Worm (Caenorhabditis elegans) whole organism, midembryonic: Measurements from ENCODE around the gene T10C6.7.

Source experiments
- T22C8.4 ChIP-seq: fragments of 200-800 bp; sonication (Bioruptor generic); IDR thresholded peaks from 2 replicates; pipeline ENCODE4 v1.3.6; 2022; ENCODE audit warnings: missing genetic modification characterization, missing compliant biosample characterization
- cog-1 ChIP-seq: sonication (generic microtip); optimal IDR thresholded peaks from 2 replicates; lab custom pipeline; 2016; ENCODE audit warnings: missing genetic modification characterization, missing compliant biosample characterization
- flt-1 ChIP-seq: fragments of 200-800 bp; sonication (Bioruptor generic); IDR thresholded peaks from 2 replicates; pipeline ENCODE4 v1.3.6; 2022; ENCODE audit warnings: missing genetic modification characterization, missing compliant biosample characterization
- klf-2 ChIP-seq: fragments of 200-800 bp; sonication (Bioruptor generic); conservative IDR thresholded peaks from 2 replicates; pipeline ENCODE4 v1.3.6; 2022; ENCODE audit warnings: missing genetic modification reagents, missing genetic modification characterization, missing compliant biosample characterization
- med-1 ChIP-seq: sonication (generic microtip); optimal IDR thresholded peaks from 2 replicates; lab custom pipeline; 2017; ENCODE audit warnings: missing genetic modification characterization, mild to moderate bottlenecking, missing compliant biosample characterization, antibody characterized with exemption, missing genetic modification reagents; ENCODE audit not compliant: insufficient read depth
- ref-1 ChIP-seq: fragments of 200-800 bp; sonication (Bioruptor generic); conservative IDR thresholded peaks from 2 replicates; pipeline ENCODE4 v1.3.6; 2022; ENCODE audit warnings: missing genetic modification reagents, missing genetic modification characterization, missing compliant biosample characterization
- tab-1 ChIP-seq: fragments of 200-800 bp; sonication (Bioruptor generic); IDR thresholded peaks from 2 replicates; pipeline ENCODE4 v1.3.6; 2022; ENCODE audit warnings: missing genetic modification characterization, missing compliant biosample characterization
- ztf-23 ChIP-seq: fragments of 200-800 bp; sonication (Bioruptor generic); IDR thresholded peaks from 2 replicates; pipeline ENCODE4 v1.3.6; 2022; ENCODE audit warnings: missing genetic modification reagents, missing genetic modification characterization, missing compliant biosample characterization
- ztf-29 ChIP-seq: fragments of 200-800 bp; sonication (Bioruptor generic); IDR thresholded peaks from 2 replicates; pipeline ENCODE4 v1.3.6; 2022; ENCODE audit warnings: missing genetic modification reagents, missing genetic modification characterization, missing compliant biosample characterization

Gene T10C6.7

DNA sequence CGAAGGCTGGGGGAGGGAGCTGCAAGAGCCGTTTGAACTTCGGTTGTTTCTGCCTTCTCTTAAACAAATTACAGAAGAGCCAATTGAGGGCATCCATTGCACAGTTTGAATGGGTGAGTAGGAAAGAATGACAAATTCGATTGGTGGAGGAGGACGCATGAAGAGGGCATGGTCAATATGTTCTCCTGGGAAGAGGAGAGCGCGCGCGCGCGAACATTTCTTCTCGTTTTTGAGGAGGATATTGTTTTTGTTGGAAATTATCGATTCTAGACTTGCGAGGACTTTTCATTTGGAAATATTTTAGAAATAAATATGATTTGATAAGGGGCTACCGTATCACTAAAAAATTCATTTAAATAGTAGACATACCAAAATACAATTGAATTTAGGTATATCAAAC is at the start of gene T10C6.7:
Gene T10C6.7, minus strand, starts transcription at position 143 of the 400 bp plus-strand sequence.
- TF ChIP-seq ztf-23 (no peak), med-1 (no peak), tab-1 (no peak), klf-2 (no peak), cog-1 (tag; lab: Kevin White, UChicago) (no peak), ztf-29 (GFP tag; lab: Robert Waterston, UW) (no peak)

DNA sequence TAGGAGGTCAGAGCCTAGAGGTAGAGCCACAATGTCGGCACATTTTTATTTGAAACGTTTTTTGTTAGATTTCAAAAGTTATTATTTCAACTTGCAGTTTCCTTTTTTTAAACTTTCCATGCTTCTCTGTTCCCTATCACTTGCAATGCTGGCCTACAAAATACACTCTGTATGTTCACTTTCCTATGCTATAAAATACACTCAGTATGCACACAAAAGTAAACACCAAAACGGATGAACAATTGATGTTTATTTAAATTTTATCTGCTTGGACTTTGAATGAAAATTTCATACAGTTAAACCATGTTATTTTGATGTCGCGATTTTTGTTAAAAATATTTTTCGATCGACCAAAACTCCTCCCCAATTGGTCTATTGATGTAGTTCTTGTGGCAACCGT is 49.2 kb upstream of the T10C6.7 start:
- no peak for TF ChIP-seq ztf-29 (GFP tag; lab: Robert Waterston, UW)
- TF ChIP-seq cog-1 (tag; lab: Kevin White, UChicago) = no peak
- TF ChIP-seq klf-2 = no peak
- TF ChIP-seq tab-1 = no peak
- TF ChIP-seq med-1 = no peak
- no peak for TF ChIP-seq T22C8.4 (GFP tag; lab: Robert Waterston, UW)

DNA sequence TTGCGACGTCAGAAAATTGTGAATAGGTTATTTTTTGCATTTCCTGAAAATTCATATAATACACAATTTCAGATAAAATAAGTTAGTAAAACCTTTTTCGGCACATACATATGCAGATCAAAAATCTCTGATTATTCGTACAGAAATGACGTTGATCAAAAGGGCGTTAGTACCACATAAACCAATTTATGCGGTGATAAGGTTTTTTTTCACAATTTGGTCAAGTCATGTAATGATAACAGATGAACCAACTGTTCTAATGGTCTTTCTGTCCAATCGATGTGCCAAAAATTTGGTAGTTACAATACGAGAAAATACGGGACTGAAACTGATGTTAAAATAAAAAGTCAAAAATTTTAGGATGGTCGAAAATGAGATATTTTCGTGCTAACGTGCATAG is 48.5 kb upstream of the T10C6.7 start:
- TF ChIP-seq ztf-29 (GFP tag; lab: Robert Waterston, UW) = no peak
- TF ChIP-seq cog-1 (tag; lab: Kevin White, UChicago) = no peak
- no peak for TF ChIP-seq T22C8.4 (GFP tag; lab: Robert Waterston, UW)
- TF ChIP-seq ref-1 (GFP tag; lab: Robert Waterston, UW) = no peak
- no peak for TF ChIP-seq klf-2
- no peak for TF ChIP-seq med-1
- no peak for TF ChIP-seq flt-1 (GFP tag; lab: Robert Waterston, UW)
- no peak for TF ChIP-seq tab-1
- no peak for TF ChIP-seq ztf-23

DNA sequence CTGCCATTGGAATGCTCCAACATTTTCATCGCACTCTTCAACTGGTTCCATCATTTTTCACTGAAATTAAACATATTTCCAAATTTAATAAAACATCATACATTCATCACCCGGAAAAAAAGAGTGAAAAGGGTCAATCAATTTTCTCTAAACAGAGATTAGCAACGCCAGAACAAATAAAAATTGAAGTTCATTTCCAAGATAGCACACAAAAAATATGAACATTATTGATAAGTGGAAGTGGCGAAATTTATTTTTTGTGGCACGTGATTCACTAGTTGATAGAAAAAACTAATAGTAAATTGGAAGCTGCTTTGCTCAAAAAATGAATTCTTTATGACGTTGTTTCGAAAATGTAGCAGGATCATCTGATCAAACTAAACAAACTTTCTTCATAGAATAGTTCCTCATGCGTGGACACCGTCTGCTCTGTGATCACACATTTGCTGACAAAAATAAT is 43.8 kb upstream of the T10C6.7 start, which contains the start of the genes F14H3.12 and srj-29:
Gene F14H3.12, minus strand, starts transcription at position 74 of the 460 bp plus-strand sequence.
Gene srj-29, plus strand, starts transcription at position 410 of the 460 bp plus-strand sequence.
- TF ChIP-seq T22C8.4 (GFP tag; lab: Robert Waterston, UW) = no peak
- no peak for TF ChIP-seq ztf-23
- TF ChIP-seq ztf-29 (GFP tag; lab: Robert Waterston, UW) = no peak
- TF ChIP-seq ref-1 (GFP tag; lab: Robert Waterston, UW) = no peak

DNA sequence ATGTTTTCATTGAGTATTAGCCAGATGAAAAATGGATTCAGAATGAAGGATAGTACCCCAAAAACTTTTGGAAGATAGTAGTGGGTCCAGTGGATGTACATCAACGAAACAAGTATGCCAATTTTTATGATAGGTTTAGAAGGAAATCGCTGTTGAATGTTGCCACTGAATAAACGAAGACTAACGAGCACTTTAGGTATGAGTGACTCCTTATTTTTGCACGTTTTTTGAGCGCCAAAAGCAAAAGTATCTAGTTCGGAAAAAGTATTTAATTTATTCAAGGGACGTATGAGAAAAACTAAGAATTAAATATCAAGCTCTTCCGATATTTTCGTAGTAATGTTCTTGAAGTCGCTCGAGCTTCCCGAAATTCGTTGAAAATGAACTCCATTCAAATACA is 42.3 kb upstream of the T10C6.7 start, which contains the start of gene srj-10:
Gene srj-10, minus strand, starts transcription at position 101 of the 400 bp plus-strand sequence.
- TF ChIP-seq tab-1 (no peak), cog-1 (tag; lab: Kevin White, UChicago) (no peak), flt-1 (GFP tag; lab: Robert Waterston, UW) (no peak), med-1 (no peak), ztf-23 (no peak), ref-1 (GFP tag; lab: Robert Waterston, UW) (no peak), T22C8.4 (GFP tag; lab: Robert Waterston, UW) (no peak), klf-2 (no peak), ztf-29 (GFP tag; lab: Robert Waterston, UW) (no peak)

DNA sequence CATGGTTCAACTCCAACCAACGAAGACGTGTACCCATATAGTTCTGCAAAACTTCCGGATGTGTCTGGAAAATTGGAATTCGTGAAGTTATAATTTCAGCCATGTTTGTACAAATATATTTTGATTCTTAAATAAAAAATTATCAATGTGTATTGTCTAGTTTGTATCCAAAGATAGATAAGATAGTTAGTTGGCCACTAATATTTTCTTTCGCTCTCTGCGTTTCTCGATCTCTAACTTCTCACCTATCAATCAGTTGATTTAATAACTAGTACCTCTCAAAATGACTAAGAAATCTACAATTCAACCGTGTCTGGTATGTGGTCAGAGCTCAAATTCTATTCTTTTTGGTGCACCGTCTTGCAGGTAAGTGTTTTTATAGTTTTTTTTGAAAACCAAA is 39.7 kb upstream of the T10C6.7 start, which contains the start of gene nhr-176:
Gene nhr-176, plus strand, starts transcription at position 159 of the 400 bp plus-strand sequence.
- TF ChIP-seq cog-1 (tag; lab: Kevin White, UChicago) (no peak), T22C8.4 (GFP tag; lab: Robert Waterston, UW) (no peak), ref-1 (GFP tag; lab: Robert Waterston, UW) (no peak), flt-1 (GFP tag; lab: Robert Waterston, UW) (no peak), tab-1 (no peak)

DNA sequence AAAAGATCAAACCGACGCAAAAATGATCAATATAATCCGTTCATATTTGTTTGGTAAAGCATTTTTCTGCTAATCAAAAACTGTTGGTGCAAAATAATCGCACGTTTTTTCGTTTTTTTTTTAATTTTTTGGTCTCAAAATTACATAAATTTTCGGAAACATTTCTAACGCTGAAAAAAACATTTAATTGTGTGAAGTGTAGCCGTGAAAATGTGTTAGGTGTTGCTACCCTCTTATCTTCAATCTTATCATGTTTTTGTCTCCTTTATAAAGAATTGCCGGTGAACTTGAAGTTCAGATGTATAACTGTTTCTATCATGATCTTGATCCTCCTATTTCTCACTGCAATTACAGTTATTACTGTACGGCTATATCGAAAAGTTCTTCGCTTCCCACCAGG is 37.4 kb upstream of the T10C6.7 start, which contains the start of gene cyp-35D1:
Gene cyp-35D1, plus strand, starts transcription at position 301 of the 400 bp plus-strand sequence.
- TF ChIP-seq med-1 (no peak), klf-2 (no peak)

DNA sequence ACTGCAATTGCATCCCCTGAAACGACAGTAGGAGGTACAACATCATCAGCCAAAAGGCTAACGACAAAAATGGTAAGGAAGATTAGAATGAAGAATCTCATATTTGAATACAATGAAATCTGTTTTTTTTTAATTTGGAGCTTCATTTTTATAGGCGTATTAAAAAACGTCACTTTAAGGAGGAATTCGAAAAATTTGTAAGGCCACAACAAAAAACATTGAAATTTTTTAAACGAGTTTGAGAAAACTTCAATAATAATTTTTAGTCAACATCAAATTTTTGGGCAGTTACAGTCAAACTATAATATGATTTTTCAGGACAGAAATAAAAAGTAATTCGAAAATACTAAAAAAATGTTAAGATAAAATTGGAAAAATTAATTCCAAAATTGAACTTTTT is 31.3 kb upstream of the T10C6.7 start, which contains the start of gene F14H3.14:
Gene F14H3.14, minus strand, starts transcription at position 101 of the 400 bp plus-strand sequence.
- TF ChIP-seq tab-1 (no peak), ztf-23 (no peak), ref-1 (GFP tag; lab: Robert Waterston, UW) (no peak), cog-1 (tag; lab: Kevin White, UChicago) (no peak), med-1 (no peak), klf-2 (no peak), T22C8.4 (GFP tag; lab: Robert Waterston, UW) (no peak), ztf-29 (GFP tag; lab: Robert Waterston, UW) (no peak), flt-1 (GFP tag; lab: Robert Waterston, UW) (no peak)

DNA sequence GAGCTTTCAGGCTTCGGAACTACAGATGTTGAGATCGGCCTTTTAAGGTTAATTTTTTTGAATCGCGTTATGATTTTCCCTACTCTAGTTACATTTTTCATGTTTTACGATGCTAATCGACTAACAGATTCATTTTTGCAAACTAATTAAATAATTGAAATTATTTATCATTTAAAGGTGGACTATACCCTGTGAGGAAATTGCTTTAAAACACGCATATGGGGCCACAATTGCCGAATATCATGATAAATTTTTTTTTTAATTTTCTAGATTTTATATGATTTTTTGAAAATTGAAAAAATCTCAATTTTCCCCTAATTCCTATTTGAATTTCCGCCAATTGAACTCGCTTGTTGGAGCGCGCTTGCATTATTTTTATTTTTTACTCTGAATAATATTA is 30.5 kb upstream of the T10C6.7 start, which contains the start of gene fbxa-100:
Gene fbxa-100, minus strand, starts transcription at position 101 of the 400 bp plus-strand sequence.
- no peak for TF ChIP-seq cog-1 (tag; lab: Kevin White, UChicago)
- TF ChIP-seq tab-1 = no peak
- no peak for TF ChIP-seq ztf-23
- no peak for TF ChIP-seq med-1
- no peak for TF ChIP-seq ztf-29 (GFP tag; lab: Robert Waterston, UW)
- no peak for TF ChIP-seq ref-1 (GFP tag; lab: Robert Waterston, UW)
- TF ChIP-seq flt-1 (GFP tag; lab: Robert Waterston, UW) = no peak
- no peak for TF ChIP-seq klf-2
- TF ChIP-seq T22C8.4 (GFP tag; lab: Robert Waterston, UW) = no peak

DNA sequence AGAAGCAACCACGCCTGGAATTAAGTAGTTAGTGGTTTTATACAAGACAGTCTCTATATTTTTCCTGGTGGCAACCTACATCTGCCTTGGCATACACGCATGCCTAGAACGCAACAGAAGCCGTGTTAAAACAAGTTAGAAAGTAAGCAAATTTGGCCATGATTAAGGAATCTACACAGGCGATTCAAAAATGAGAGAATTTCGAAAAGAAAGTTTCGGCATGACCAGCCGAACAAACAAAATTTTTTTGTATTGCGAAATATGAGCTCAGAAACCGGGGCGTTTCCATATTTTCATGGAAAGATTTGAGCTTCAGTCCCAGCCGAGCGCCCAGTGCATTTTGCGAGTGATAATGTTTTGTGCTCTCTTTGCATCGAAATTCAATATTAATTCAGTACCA is 28.6 kb upstream of the T10C6.7 start, which contains the start of gene F14H3.15:
Gene F14H3.15, minus strand, starts transcription at position 101 of the 400 bp plus-strand sequence.
- TF ChIP-seq flt-1 (GFP tag; lab: Robert Waterston, UW) (no peak), cog-1 (tag; lab: Kevin White, UChicago) (no peak), ztf-29 (GFP tag; lab: Robert Waterston, UW) (no peak), tab-1 (no peak), klf-2 (no peak), ref-1 (GFP tag; lab: Robert Waterston, UW) (no peak), ztf-23 (no peak), T22C8.4 (GFP tag; lab: Robert Waterston, UW) (no peak), med-1 (no peak)

DNA sequence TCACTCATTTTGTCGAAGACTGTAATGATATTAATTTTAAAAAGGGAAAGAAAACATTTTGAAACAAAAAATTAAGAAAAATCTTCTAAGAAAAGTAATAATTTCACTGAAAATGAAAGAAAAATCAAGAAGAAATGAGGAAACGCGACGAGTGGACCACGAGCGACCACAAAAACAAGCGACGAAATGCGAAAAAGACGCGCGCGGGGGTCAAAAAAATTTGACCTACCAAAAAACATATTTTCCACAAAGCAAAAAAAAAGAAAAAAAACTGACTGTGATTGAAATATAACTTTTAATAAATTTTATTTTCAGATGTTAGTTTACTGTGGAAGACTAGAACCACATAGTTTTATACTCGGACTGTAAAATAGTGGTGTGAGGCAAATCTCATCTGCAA is 27.4 kb upstream of the T10C6.7 start, which contains the start of gene F14H3.6:
Gene F14H3.6, minus strand, starts transcription at position 22 of the 400 bp plus-strand sequence.
- no peak for TF ChIP-seq ztf-29 (GFP tag; lab: Robert Waterston, UW)
- no peak for TF ChIP-seq tab-1
- no peak for TF ChIP-seq med-1
- TF ChIP-seq T22C8.4 (GFP tag; lab: Robert Waterston, UW) = no peak
- TF ChIP-seq flt-1 (GFP tag; lab: Robert Waterston, UW) = no peak
- TF ChIP-seq ref-1 (GFP tag; lab: Robert Waterston, UW) = no peak
